Worm (Caenorhabditis elegans): Measurements from ENCODE around the gene msp-65.
A peak's percentile ranks its signal among the peaks of the same experiment; 100 is the strongest.

Gene msp-65

ce11 chrIV:5334518-5334917 is 18.2 kb downstream of the msp-65 start (continued):
- TF ChIP-seq cey-2 (tag; optimal IDR thresholded peaks at IDR 0.05; ENCODE audit: borderline replicate concordance, insufficient read depth) = no peak
- TF ChIP-seq mxl-3 (GFP tag; optimal IDR thresholded peaks at IDR 0.05) = peak; percentile 25
- no peak for TF ChIP-seq nhr-237 (tag; optimal IDR thresholded peaks at IDR 0.05)
- peak; percentile 96 for TF ChIP-seq snpc-1.2 (GFP tag; IDR thresholded peaks at IDR 0.05)
- TF ChIP-seq zip-11 (GFP tag; IDR thresholded peaks at IDR 0.05) = no peak
- peak; percentile 12 for TF ChIP-seq aha-1 (tag)
- TF ChIP-seq unc-62 (GFP tag; optimal IDR thresholded peaks at IDR 0.05 in 1 of 2) = peak in 1 of 2 experiments; percentile 19
- TF ChIP-seq unc-62 (tag; optimal IDR thresholded peaks at IDR 0.05) = no peak
- no peak for TF ChIP-seq nhr-10 (tag; optimal IDR thresholded peaks at IDR 0.05)
- TF ChIP-seq zfp-2 (tag; optimal IDR thresholded peaks at IDR 0.05) = no peak
- TF ChIP-seq hif-1 (tag; optimal IDR thresholded peaks at IDR 0.05) = peak in 1 of 2 experiments; percentile 34
- TF ChIP-seq dmd-8 (GFP tag; IDR thresholded peaks at IDR 0.05) = no peak
- TF ChIP-seq spr-3 (GFP tag; optimal IDR thresholded peaks at IDR 0.05) = no peak
- no peak for TF ChIP-seq Y75B8A.6 (GFP tag; IDR thresholded peaks at IDR 0.05)
- peak; percentile 49 for TF ChIP-seq hlh-11 (tag; optimal IDR thresholded peaks at IDR 0.05)
- no peak for TF ChIP-seq nhr-6 (tag; optimal IDR thresholded peaks at IDR 0.05)
- TF ChIP-seq Y105C5A.15 (GFP tag; IDR thresholded peaks at IDR 0.05) = 0 out of 2 replicates have a peak, but pooled peaks have one; percentile 41
- no peak for TF ChIP-seq skn-1 (tag; optimal IDR thresholded peaks at IDR 0.05)
- TF ChIP-seq nhr-102 (tag; optimal IDR thresholded peaks at IDR 0.05) = peak; percentile 18
- TF ChIP-seq fkh-10 (GFP tag; optimal IDR thresholded peaks at IDR 0.05) = no peak
- peak; percentile 6 to 34 for TF ChIP-seq daf-16 (GFP tag; optimal IDR thresholded peaks at IDR 0.05)
- TF ChIP-seq daf-16 (tag; optimal IDR thresholded peaks at IDR 0.05) = peak; percentile 50
- 0 out of 2 replicates have a peak, but pooled peaks have one; percentile 27 for TF ChIP-seq php-3 (GFP tag; IDR thresholded peaks at IDR 0.05)
- no peak for TF ChIP-seq fos-1 (tag; optimal IDR thresholded peaks at IDR 0.05)
- TF ChIP-seq mdt-29 (GFP tag; IDR thresholded peaks at IDR 0.05) = no peak
- 0 out of 2 replicates have a peak, but pooled peaks have one; percentile 67 for TF ChIP-seq ceh-20 (GFP tag; IDR thresholded peaks at IDR 0.05)
- TF ChIP-seq F10B5.3 (tag; optimal IDR thresholded peaks at IDR 0.05) = no peak
- TF ChIP-seq lin-29 (GFP tag; IDR thresholded peaks at IDR 0.05) = no peak
- TF ChIP-seq ztf-11 (tag; optimal IDR thresholded peaks at IDR 0.05) = no peak
- no peak for TF ChIP-seq lin-13 (GFP tag; optimal IDR thresholded peaks at IDR 0.05)
- TF ChIP-seq madf-9 (GFP tag; conservative IDR thresholded peaks at IDR 0.05) = peak; percentile 34; the same call in 1 of the 2 replicates
- TF ChIP-seq lin-38 (GFP tag; IDR thresholded peaks at IDR 0.05) = peak; percentile 79
- TF ChIP-seq ZK546.5 (tag; optimal IDR thresholded peaks at IDR 0.05) = no peak
- no peak for TF ChIP-seq lin-1 (GFP tag; IDR thresholded peaks at IDR 0.05)

ce11 chrIV:5337649-5338048 is 21.3 kb downstream of the msp-65 start:
- no peak for TF ChIP-seq sdz-12 (GFP tag; optimal IDR thresholded peaks at IDR 0.05)
- no peak for TF ChIP-seq lim-7 (GFP tag; IDR thresholded peaks at IDR 0.05)
- no peak for TF ChIP-seq unc-39 (tag; optimal IDR thresholded peaks at IDR 0.05)
- TF ChIP-seq aha-1 (tag) = peak; percentile 88
- no peak for TF ChIP-seq zip-11 (GFP tag; IDR thresholded peaks at IDR 0.05)
- TF ChIP-seq hlh-30 (tag; optimal IDR thresholded peaks at IDR 0.05; ENCODE audit: insufficient read depth) = peak; percentile 57
- TF ChIP-seq rbr-2 (tag; optimal IDR thresholded peaks at IDR 0.05) = no peak
- peak in 1 of 2 experiments; percentile 18 for TF ChIP-seq mdl-1 (tag; optimal IDR thresholded peaks at IDR 0.05)
- TF ChIP-seq nhr-102 (tag; optimal IDR thresholded peaks at IDR 0.05) = no peak
- no peak for TF ChIP-seq ctbp-1 (GFP tag; IDR thresholded peaks at IDR 0.05)
- TF ChIP-seq vab-7 (GFP tag; IDR thresholded peaks at IDR 0.05) = no peak
- TF ChIP-seq lin-15B (tag; optimal IDR thresholded peaks at IDR 0.05) = no peak
- no peak for TF ChIP-seq dmd-8 (GFP tag; IDR thresholded peaks at IDR 0.05)
- TF ChIP-seq lin-39 (tag; optimal IDR thresholded peaks at IDR 0.05) = no peak
- no peak for TF ChIP-seq Y75B8A.6 (GFP tag; IDR thresholded peaks at IDR 0.05)
- TF ChIP-seq nhr-25 (tag; optimal IDR thresholded peaks at IDR 0.05; ENCODE audit: borderline replicate concordance, insufficient read depth) = no peak

Measured in whole organism, L4 larva.